Fruit fly (Drosophila melanogaster) whole organism, embryonic: Measurements from ENCODE around the gene RluA-1.

Experiments
- ATbp ChIP-seq: fragments of 200-800 bp; sonication (Bioruptor generic); optimal IDR thresholded peaks from 2 replicates; lab custom pipeline; 2017; ENCODE audit warnings: missing biosample characterization, mild to moderate bottlenecking, missing genetic modification characterization, missing genetic modification reagents
- CG12104 ChIP-seq: fragments of 200-800 bp; sonication (Bioruptor generic); optimal IDR thresholded peaks from 3 replicates; lab custom pipeline; 2016; ENCODE audit warnings: missing biosample characterization, missing genetic modification characterization
- CG12236 ChIP-seq: fragments of 200-800 bp; sonication (Bioruptor generic); optimal IDR thresholded peaks from 2 replicates; lab custom pipeline; 2016; ENCODE audit warnings: missing biosample characterization, missing genetic modification characterization
- CG12659 ChIP-seq: fragments of 200-800 bp; sonication (Bioruptor generic); optimal IDR thresholded peaks from 3 replicates; lab custom pipeline; 2017; ENCODE audit warnings: mild to moderate bottlenecking, missing biosample characterization, missing genetic modification reagents, missing genetic modification characterization
- CG13123 ChIP-seq: fragments of 200-800 bp; sonication (Bioruptor generic); optimal IDR thresholded peaks from 2 replicates; lab custom pipeline; 2016; ENCODE audit warnings: missing biosample characterization, missing genetic modification characterization
- CG15514 ChIP-seq: fragments of 200-800 bp; sonication (Bioruptor generic); optimal IDR thresholded peaks from 3 replicates; lab custom pipeline; 2017; ENCODE audit warnings: missing biosample characterization, missing genetic modification characterization, mild to moderate bottlenecking, moderate library complexity, missing genetic modification reagents
- CG17359 ChIP-seq: fragments of 200-800 bp; sonication (Bioruptor generic); optimal IDR thresholded peaks from 3 replicates; lab custom pipeline; 2018; ENCODE audit warnings: missing biosample characterization, mild to moderate bottlenecking, missing genetic modification characterization, moderate library complexity
- CG17912 ChIP-seq: fragments of 200-800 bp; sonication (Bioruptor generic); optimal IDR thresholded peaks from 2 replicates; lab custom pipeline; 2018; ENCODE audit warnings: missing biosample characterization, mild to moderate bottlenecking, missing genetic modification characterization
- CG1792 ChIP-seq: fragments of 200-800 bp; sonication (Bioruptor generic); optimal IDR thresholded peaks from 2 replicates; lab custom pipeline; 2016; ENCODE audit warnings: missing biosample characterization, missing genetic modification characterization
- CG18764 ChIP-seq: fragments of 200-800 bp; sonication (Bioruptor generic); optimal IDR thresholded peaks from 3 replicates; lab custom pipeline; 2016; ENCODE audit warnings: missing biosample characterization, missing genetic modification characterization
- CG30020 ChIP-seq: fragments of 200-800 bp; optimal IDR thresholded peaks from 2 replicates; lab custom pipeline; 2019; ENCODE audit warnings: missing biosample characterization, mild to moderate bottlenecking, missing genetic modification characterization, moderate library complexity
- CG33213 ChIP-seq: fragments of 200-800 bp; sonication (Bioruptor generic); optimal IDR thresholded peaks from 3 replicates; lab custom pipeline; 2016; ENCODE audit warnings: missing biosample characterization, missing genetic modification characterization
- CG34422 ChIP-seq: fragments of 200-800 bp; sonication (Bioruptor generic); IDR thresholded peaks from 3 replicates; pipeline ENCODE4 v1.3.6; 2022; ENCODE audit warnings: missing biosample characterization, missing genetic modification characterization
- CG4820 ChIP-seq: fragments of 200-800 bp; sonication (Bioruptor generic); optimal IDR thresholded peaks from 3 replicates; lab custom pipeline; 2016; ENCODE audit warnings: missing biosample characterization, missing genetic modification characterization
- CG4854 ChIP-seq: fragments of 200-800 bp; sonication (Bioruptor generic); optimal IDR thresholded peaks from 2 replicates; lab custom pipeline; 2016; ENCODE audit warnings: missing biosample characterization, missing genetic modification characterization, inconsistent platforms
- CG6689 ChIP-seq: fragments of 200-800 bp; sonication (Bioruptor generic); IDR thresholded peaks from 2 replicates; pipeline ENCODE4 v1.3.6; 2022; ENCODE audit warnings: missing biosample characterization, missing genetic modification characterization
- CG8281 ChIP-seq: fragments of 200-800 bp; sonication (Bioruptor generic); optimal IDR thresholded peaks from 2 replicates; lab custom pipeline; 2018; ENCODE audit warnings: missing biosample characterization, mild to moderate bottlenecking, missing genetic modification characterization, moderate library complexity
- CG9727 ChIP-seq: fragments of 200-800 bp; sonication (Bioruptor generic); optimal IDR thresholded peaks from 3 replicates; lab custom pipeline; 2017; ENCODE audit warnings: missing biosample characterization, mild to moderate bottlenecking, missing genetic modification characterization
- Dbx ChIP-seq: fragments of 200-800 bp; sonication (Bioruptor generic); IDR thresholded peaks from 3 replicates; pipeline ENCODE4 v1.3.6; 2022; ENCODE audit warnings: missing biosample characterization, missing genetic modification characterization
- Dfd ChIP-seq, 2 experiments: fragments of >200 bp; optimal IDR thresholded peaks; 2 replicates each; lab custom pipeline; 2017; ENCODE audit warnings: missing biosample characterization in 2 of 2, missing genetic modification characterization in 2 of 2
- Dp ChIP-seq: fragments of 200-800 bp; sonication (Bioruptor generic); optimal IDR thresholded peaks from 2 replicates; lab custom pipeline; 2018; ENCODE audit warnings: missing biosample characterization, mild to moderate bottlenecking, missing genetic modification characterization, moderate library complexity
- Eip74EF ChIP-seq, 2 experiments: fragments of 200-800 bp in 1 of 2; fragments of >200 bp in 1 of 2; sonication (Bioruptor generic) in 1 of 2; optimal IDR thresholded peaks; 2 replicates each; lab custom pipeline; 2017 to 2019; ENCODE audit warnings: missing biosample characterization in 2 of 2, missing genetic modification characterization in 2 of 2, mild to moderate bottlenecking in 1 of 2, moderate library complexity in 1 of 2
- Fer2 ChIP-seq: fragments of 200-800 bp; sonication (Bioruptor generic); optimal IDR thresholded peaks from 2 replicates; lab custom pipeline; 2018; ENCODE audit warnings: missing biosample characterization, mild to moderate bottlenecking, missing genetic modification characterization, moderate library complexity
- HHEX ChIP-seq: fragments of 200-800 bp; sonication (Bioruptor generic); optimal IDR thresholded peaks from 3 replicates; lab custom pipeline; 2017; ENCODE audit warnings: missing biosample characterization, mild to moderate bottlenecking, missing genetic modification characterization, missing genetic modification reagents
- HmgZ ChIP-seq: fragments of 200-800 bp; sonication (Bioruptor generic); optimal IDR thresholded peaks from 2 replicates; lab custom pipeline; 2018; ENCODE audit warnings: missing biosample characterization, mild to moderate bottlenecking, missing genetic modification characterization
- NfI ChIP-seq: fragments of 200-800 bp; sonication (Bioruptor generic); optimal IDR thresholded peaks from 3 replicates; lab custom pipeline; 2018; ENCODE audit warnings: missing biosample characterization, mild to moderate bottlenecking, missing genetic modification characterization, moderate library complexity
- Ravus ChIP-seq: fragments of 200-800 bp; sonication (Bioruptor generic); IDR thresholded peaks from 2 replicates; pipeline ENCODE4 v1.3.6; 2022; ENCODE audit warnings: missing biosample characterization, missing genetic modification characterization
- Sox100B ChIP-seq: fragments of 200-800 bp; sonication (Bioruptor generic); optimal IDR thresholded peaks from 3 replicates; lab custom pipeline; 2018; ENCODE audit warnings: missing biosample characterization, mild to moderate bottlenecking, missing genetic modification characterization
- Stat92E ChIP-seq, 3 experiments: fragments of >200 bp in 2 of 3; fragments of 200-800 bp in 1 of 3; sonication (Bioruptor generic) in 1 of 3; optimal IDR thresholded peaks; 2 replicates each; lab custom pipeline; 2017 to 2019; ENCODE audit warnings: missing biosample characterization in 3 of 3, missing genetic modification characterization in 3 of 3, mild to moderate bottlenecking in 1 of 3, moderate library complexity in 1 of 3
- Vsx1 ChIP-seq: fragments of 200-800 bp; sonication (Bioruptor generic); optimal IDR thresholded peaks from 2 replicates; lab custom pipeline; 2017; ENCODE audit warnings: missing biosample characterization, mild to moderate bottlenecking, missing genetic modification characterization, missing genetic modification reagents
- ac ChIP-seq: fragments of 200-800 bp; sonication (Bioruptor generic); optimal IDR thresholded peaks from 3 replicates; lab custom pipeline; 2017; ENCODE audit warnings: missing biosample characterization, mild to moderate bottlenecking, missing genetic modification characterization
- bsh ChIP-seq, 2 experiments: fragments of 200-800 bp; sonication (Bioruptor generic); optimal IDR thresholded peaks; 2 replicates each; lab custom pipeline; 2017 to 2018; ENCODE audit warnings: mild to moderate bottlenecking in 2 of 2, missing biosample characterization in 2 of 2, missing genetic modification characterization in 2 of 2, moderate library complexity in 1 of 2
- croc ChIP-seq: fragments of 200-800 bp; sonication (Bioruptor generic); conservative IDR thresholded peaks from 3 replicates; pipeline ENCODE4 v1.3.6; 2022; ENCODE audit warnings: missing biosample characterization, missing genetic modification characterization
- crol ChIP-seq: fragments of 200-800 bp; sonication (Bioruptor generic); IDR thresholded peaks from 2 replicates; pipeline ENCODE4 v1.3.6; 2022; ENCODE audit warnings: missing biosample characterization, missing genetic modification characterization
- dysf ChIP-seq: fragments of 200-800 bp; sonication (Bioruptor generic); IDR thresholded peaks from 3 replicates; pipeline ENCODE4 v1.3.6; 2022; ENCODE audit warnings: missing biosample characterization, missing genetic modification characterization
- eyg ChIP-seq: fragments of 200-800 bp; sonication (Bioruptor generic); optimal IDR thresholded peaks from 3 replicates; lab custom pipeline; 2016; ENCODE audit warnings: missing biosample characterization, missing genetic modification characterization
- ftz-f1 ChIP-seq: fragments of 200-800 bp; sonication (Bioruptor generic); optimal IDR thresholded peaks from 2 replicates; lab custom pipeline; 2016; ENCODE audit warnings: missing biosample characterization, missing genetic modification characterization
- insv ChIP-seq, 2 experiments: fragments of 200-800 bp; sonication (Bioruptor generic); optimal IDR thresholded peaks; 3 replicates each; lab custom pipeline; 2016 to 2018; ENCODE audit warnings: missing biosample characterization in 2 of 2, missing genetic modification characterization in 2 of 2
- jumu ChIP-seq: fragments of 200-800 bp; sonication (Bioruptor generic); optimal IDR thresholded peaks from 3 replicates; lab custom pipeline; 2016; ENCODE audit warnings: missing biosample characterization, missing genetic modification characterization
- kah ChIP-seq: fragments of 200-800 bp; sonication (Bioruptor generic); optimal IDR thresholded peaks from 2 replicates; lab custom pipeline; 2018; ENCODE audit warnings: missing biosample characterization, mild to moderate bottlenecking, missing genetic modification characterization
- kni ChIP-seq: fragments of 200-800 bp; sonication (Bioruptor generic); optimal IDR thresholded peaks from 3 replicates; lab custom pipeline; 2017; ENCODE audit warnings: mild to moderate bottlenecking, missing biosample characterization, missing genetic modification reagents, missing genetic modification characterization
- mam ChIP-seq: fragments of 200-800 bp; sonication (Bioruptor generic); optimal IDR thresholded peaks from 3 replicates; lab custom pipeline; 2016; ENCODE audit warnings: missing biosample characterization, missing genetic modification characterization
- oc ChIP-seq: fragments of 200-800 bp; sonication (Bioruptor generic); optimal IDR thresholded peaks from 2 replicates; lab custom pipeline; 2018; ENCODE audit warnings: missing biosample characterization, mild to moderate bottlenecking, missing genetic modification characterization, moderate library complexity
- pum ChIP-seq: fragments of 200-800 bp; sonication (Bioruptor generic); optimal IDR thresholded peaks from 2 replicates; lab custom pipeline; 2016; ENCODE audit warnings: missing biosample characterization, missing genetic modification characterization
- salm ChIP-seq: fragments of 200-800 bp; sonication (Bioruptor generic); optimal IDR thresholded peaks from 2 replicates; lab custom pipeline; 2018; ENCODE audit warnings: missing biosample characterization, mild to moderate bottlenecking, missing genetic modification characterization
- tgo ChIP-seq: fragments of 200-800 bp; sonication (Bioruptor generic); IDR thresholded peaks from 3 replicates; pipeline ENCODE4 v1.3.6; 2022; ENCODE audit warnings: missing biosample characterization, missing genetic modification characterization
- trem ChIP-seq: fragments of 200-800 bp; optimal IDR thresholded peaks from 3 replicates; lab custom pipeline; 2019; ENCODE audit warnings: missing biosample characterization, mild to moderate bottlenecking, missing genetic modification characterization, moderate library complexity
- trh ChIP-seq: fragments of 200-800 bp; sonication (Bioruptor generic); optimal IDR thresholded peaks from 2 replicates; lab custom pipeline; 2016; ENCODE audit warnings: missing biosample characterization, missing genetic modification characterization
- zfh2 ChIP-seq: fragments of 200-800 bp; sonication (Bioruptor generic); optimal IDR thresholded peaks from 2 replicates; lab custom pipeline; 2016; ENCODE audit warnings: missing biosample characterization, missing genetic modification characterization

RluA-1 gene

DNA sequence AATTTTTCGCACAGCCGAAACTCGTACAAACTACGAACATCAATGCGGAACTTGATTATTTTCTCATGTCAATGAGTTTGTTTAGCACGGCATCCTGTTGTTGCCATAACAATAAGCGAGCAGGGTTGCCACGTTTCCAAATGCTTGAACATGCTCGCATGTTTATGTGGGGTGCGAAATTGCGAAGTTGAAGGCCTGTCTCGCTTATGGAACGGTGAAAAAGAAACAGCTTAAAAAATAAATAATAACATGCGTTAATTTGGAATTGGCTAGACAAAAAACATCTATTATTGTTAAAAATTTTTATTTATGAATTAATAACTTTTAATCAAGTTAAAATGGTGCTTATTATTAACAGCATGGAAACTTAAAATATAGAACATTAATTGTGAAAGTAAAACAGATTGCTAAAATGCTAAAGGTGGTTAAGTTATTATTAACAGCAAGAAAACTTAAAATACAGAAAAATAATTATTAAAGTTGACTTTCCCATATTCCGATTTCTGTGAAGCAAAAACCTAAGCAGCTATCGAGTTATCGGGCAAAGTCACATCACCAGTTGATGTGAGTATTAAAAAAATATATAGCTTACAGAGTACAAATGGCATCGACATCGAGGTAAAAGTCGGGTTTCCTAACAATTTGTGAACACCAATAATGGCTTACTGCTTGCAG lies 43.2 kb downstream of the RluA-1 start, which contains the start of the genes Bug22 and TfIIB (continued):
- peak; percentile 19; the same call in 1 of the 2 replicates for TF ChIP-seq Ravus (GFP tag; lab: Robert Waterston, UW)
- peak; percentile 83 for TF ChIP-seq CG12659 (GFP tag; lab: Kevin White, UChicago)
- TF ChIP-seq CG12236: peak; percentile 41
- TF ChIP-seq tgo: peak; percentile 74
- no peak for TF ChIP-seq Dfd (GFP tag; optimal IDR thresholded peaks at IDR 0.05; lab: Kevin White, UChicago)
- no peak for TF ChIP-seq oc
- TF ChIP-seq Sox100B (GFP tag; lab: Kevin White, UChicago): peak; percentile 39
- TF ChIP-seq croc (GFP tag; lab: Robert Waterston, UW): no peak
- TF ChIP-seq CG33213 (GFP tag; lab: Kevin White, UChicago): peak; percentile 35
- TF ChIP-seq Vsx1 (GFP tag; lab: Kevin White, UChicago): no peak
- peak; percentile 56 for TF ChIP-seq trem
- TF ChIP-seq pum (GFP tag; lab: Kevin White, UChicago): peak; percentile 46
- peak; percentile 82 for TF ChIP-seq NfI (GFP tag; lab: Kevin White, UChicago)
- TF ChIP-seq CG4820 (GFP tag; lab: Kevin White, UChicago): peak; percentile 99
- TF ChIP-seq Fer2: peak; percentile 28
- TF ChIP-seq ftz-f1 (GFP tag; lab: Kevin White, UChicago): peak; percentile 58
- TF ChIP-seq crol (GFP tag; lab: Robert Waterston, UW): no peak
- peak; percentile 54 for TF ChIP-seq HmgZ
- peak; percentile 60 for TF ChIP-seq CG12104 (GFP tag; lab: Kevin White, UChicago)
- peak; percentile 85 for TF ChIP-seq CG6689
- TF ChIP-seq HHEX: peak; percentile 48
- peak; percentile 17 for TF ChIP-seq salm (tag; lab: Kevin White, UChicago)
- peak; percentile 62 for TF ChIP-seq CG18764 (GFP tag; lab: Kevin White, UChicago)
- TF ChIP-seq Dbx (GFP tag; lab: Robert Waterston, UW): peak; percentile 66; the same call in 2 of the 3 replicates
- no peak for TF ChIP-seq CG8281 (tag; lab: Kevin White, UChicago)
- TF ChIP-seq dysf: peak; percentile 63; the same call in 2 of the 3 replicates
- TF ChIP-seq kah (GFP tag; lab: Kevin White, UChicago): no peak
- TF ChIP-seq CG17359: peak; percentile 68
- peak in 1 of 2 experiments; percentile 56 for TF ChIP-seq bsh (GFP tag; optimal IDR thresholded peaks at IDR 0.05; lab: Kevin White, UChicago)
- peak; percentile 32 for TF ChIP-seq CG17912 (GFP tag; lab: Kevin White, UChicago)
- TF ChIP-seq eyg (GFP tag; lab: Kevin White, UChicago): no peak
- TF ChIP-seq jumu (GFP tag; lab: Kevin White, UChicago): peak; percentile 61
- peak in 1 of 2 experiments; percentile 37 for TF ChIP-seq insv (GFP tag; optimal IDR thresholded peaks at IDR 0.05; lab: Kevin White, UChicago)
- peak; percentile 77 for TF ChIP-seq mam (GFP tag; lab: Kevin White, UChicago)
- peak; percentile 75 for TF ChIP-seq zfh2 (GFP tag; lab: Kevin White, UChicago)
- TF ChIP-seq trh: peak; percentile 24
- no peak for TF ChIP-seq ac (GFP tag; lab: Kevin White, UChicago)
- peak; percentile 72 for TF ChIP-seq CG9727 (GFP tag; lab: Kevin White, UChicago)
- no peak for TF ChIP-seq kni (GFP tag; lab: Kevin White, UChicago)
- TF ChIP-seq CG1792: peak; percentile 50
- peak; percentile 72 for TF ChIP-seq CG34422 (GFP tag; lab: Robert Waterston, UW)
- no peak for TF ChIP-seq Stat92E (GFP tag; optimal IDR thresholded peaks at IDR 0.05; lab: Kevin White, UChicago)
- TF ChIP-seq Dp: peak; percentile 6
- TF ChIP-seq ATbp (GFP tag; lab: Kevin White, UChicago): no peak
- peak in 1 of 2 experiments; percentile 56 for TF ChIP-seq Eip74EF (GFP tag; optimal IDR thresholded peaks at IDR 0.05; lab: Kevin White, UChicago)
- peak; percentile 71 for TF ChIP-seq CG15514 (GFP tag; lab: Kevin White, UChicago)
- peak; percentile 65 for TF ChIP-seq CG13123 (GFP tag; lab: Kevin White, UChicago)
- TF ChIP-seq CG30020: peak; percentile 98
- peak; percentile 51 for TF ChIP-seq CG4854 (GFP tag; lab: Kevin White, UChicago)
